Worm (Caenorhabditis elegans): Measurements from ENCODE around the gene arl-1.

arl-1 gene

ce11 chrII:8616155-8616554 lies 34.4 kb downstream of the arl-1 start:
- TF ChIP-seq lin-40 (tag; optimal IDR thresholded peaks at IDR 0.05) (no peak), madf-3 (GFP tag; IDR thresholded peaks at IDR 0.05) (no peak), cebp-1 (GFP tag; IDR thresholded peaks at IDR 0.05) (no peak), cebp-1 (tag; optimal IDR thresholded peaks at IDR 0.05) (no peak), let-526 (GFP tag; IDR thresholded peaks at IDR 0.05) (no peak), mel-28 (tag; optimal IDR thresholded peaks at IDR 0.05; ENCODE audit: borderline replicate concordance) (no peak), B0261.1 (tag; optimal IDR thresholded peaks at IDR 0.05) (no peak), rpc-1 (optimal IDR thresholded peaks at IDR 0.05) (no peak), rpc-1 (tag; optimal IDR thresholded peaks at IDR 0.05) (no peak), somi-1 (GFP tag; optimal IDR thresholded peaks at IDR 0.05) (no peak), ceh-58 (GFP tag; IDR thresholded peaks at IDR 0.05) (no peak), Y67H2A.10 (GFP tag; conservative IDR thresholded peaks at IDR 0.05) (no peak), D2030.7 (GFP tag; IDR thresholded peaks at IDR 0.05) (no peak), ceh-27 (GFP tag; optimal IDR thresholded peaks at IDR 0.05) (no peak), B0336.3 (GFP tag; IDR thresholded peaks at IDR 0.05) (no peak), F57C9.4 (tag; optimal IDR thresholded peaks at IDR 0.05) (no peak), F33H1.4 (GFP tag; IDR thresholded peaks at IDR 0.05) (no peak)

ce11 chrII:8617516-8617915 lies 35.7 kb downstream of the arl-1 start, which contains the start of gene chhy-1:
chhy-1 (minus strand) TSS chrII:8617616.
- TF ChIP-seq aptf-3 (GFP tag; IDR thresholded peaks at IDR 0.05) = no peak
- no peak for TF ChIP-seq nhr-27 (tag; optimal IDR thresholded peaks at IDR 0.05)
- no peak for TF ChIP-seq Y53G8AR.9 (GFP tag; conservative IDR thresholded peaks at IDR 0.05)
- no peak for TF ChIP-seq fkh-3 (tag; optimal IDR thresholded peaks at IDR 0.05)
- no peak for TF ChIP-seq hlh-12 (tag; optimal IDR thresholded peaks at IDR 0.05)
- TF ChIP-seq nhr-120 (GFP tag; IDR thresholded peaks at IDR 0.05) = no peak
- TF ChIP-seq hmg-1.2 (GFP tag; IDR thresholded peaks at IDR 0.05) = no peak
- TF ChIP-seq lin-40 (tag; optimal IDR thresholded peaks at IDR 0.05) = no peak
- TF ChIP-seq athp-1 (tag; optimal IDR thresholded peaks at IDR 0.05) = no peak
- no peak for TF ChIP-seq attf-6 (GFP tag; IDR thresholded peaks at IDR 0.05)
- no peak for TF ChIP-seq dpff-1 (tag; optimal IDR thresholded peaks at IDR 0.05)

- TF ChIP-seq lag-1 (GFP tag; IDR thresholded peaks at IDR 0.05) (no peak), rpc-1 (optimal IDR thresholded peaks at IDR 0.05) (no peak), rpc-1 (tag; optimal IDR thresholded peaks at IDR 0.05) (no peak), Y56A3A.18 (GFP tag; IDR thresholded peaks at IDR 0.05) (no peak), akir-1 (GFP tag; optimal IDR thresholded peaks at IDR 0.05) (no peak), unc-130 (GFP tag; optimal IDR thresholded peaks at IDR 0.05) (no peak), T07F8.4 (tag; optimal IDR thresholded peaks at IDR 0.05) (no peak), ceh-91 (GFP tag; IDR thresholded peaks at IDR 0.05) (no peak), lin-40 (tag; optimal IDR thresholded peaks at IDR 0.05) (no peak), sea-2 (GFP tag; IDR thresholded peaks at IDR 0.05) (no peak), lsl-1 (GFP tag; optimal IDR thresholded peaks at IDR 0.05) (no peak), snpc-1.3 (tag; optimal IDR thresholded peaks at IDR 0.05; ENCODE audit: insufficient read depth) (no peak), atf-7 (tag; optimal IDR thresholded peaks at IDR 0.05) (no peak), F37B4.10 (GFP tag; IDR thresholded peaks at IDR 0.05) (no peak), hmg-20 (GFP tag; IDR thresholded peaks at IDR 0.05) (no peak), gei-17 (GFP tag; optimal IDR thresholded peaks at IDR 0.05) (no peak), hrde-1 (tag; optimal IDR thresholded peaks at IDR 0.05; ENCODE audit: borderline replicate concordance) (no peak)
Observed at ce11 chrII:8621883-8622282, 40.1 kb downstream of the arl-1 start, which contains the start of gene T22C8.3. T22C8.3 (minus strand) TSS chrII:8621983.

Measured in whole organism, young adult.